Fruit fly (Drosophila melanogaster) whole organism, embryonic: ENCODE results near the gene Doc2.

ENCODE experiments used
- Abd-B ChIP-seq: fragments of 200-800 bp; sonication (Bioruptor generic); optimal IDR thresholded peaks from 2 replicates; lab custom pipeline; 2018; ENCODE audit warnings: missing biosample characterization, mild to moderate bottlenecking, missing genetic modification characterization, moderate library complexity
- Atf3 ChIP-seq: fragments of 200-800 bp; sonication (Bioruptor generic); optimal IDR thresholded peaks from 3 replicates; lab custom pipeline; 2016; ENCODE audit warnings: missing biosample characterization, missing genetic modification characterization
- CG10321 ChIP-seq: fragments of 200-800 bp; sonication (Bioruptor generic); IDR thresholded peaks from 2 replicates; pipeline ENCODE4 v1.3.6; 2022; ENCODE audit warnings: missing biosample characterization, missing genetic modification characterization
- CG14667 ChIP-seq: fragments of 200-800 bp; sonication (Bioruptor generic); IDR thresholded peaks from 2 replicates; pipeline ENCODE4 v1.3.6; 2022; ENCODE audit warnings: missing biosample characterization, missing genetic modification characterization
- CG14965 ChIP-seq: fragments of 200-800 bp; sonication (Bioruptor generic); optimal IDR thresholded peaks from 2 replicates; lab custom pipeline; 2016; ENCODE audit warnings: missing biosample characterization, missing genetic modification characterization, borderline replicate concordance
- CG17361 ChIP-seq: fragments of 200-800 bp; sonication (Bioruptor generic); IDR thresholded peaks from 3 replicates; pipeline ENCODE4 v1.3.6; 2022; ENCODE audit warnings: missing biosample characterization, missing genetic modification characterization
- CG1832 ChIP-seq: fragments of 200-800 bp; sonication (Bioruptor generic); optimal IDR thresholded peaks from 2 replicates; lab custom pipeline; 2017; ENCODE audit warnings: missing biosample characterization, mild to moderate bottlenecking, missing genetic modification characterization, inconsistent platforms
- CG2116 ChIP-seq: fragments of 200-800 bp; sonication (Bioruptor generic); optimal IDR thresholded peaks from 3 replicates; lab custom pipeline; 2018; ENCODE audit warnings: missing biosample characterization, mild to moderate bottlenecking, missing genetic modification characterization
- CG2202 ChIP-seq: fragments of 200-800 bp; sonication (Bioruptor generic); optimal IDR thresholded peaks from 2 replicates; lab custom pipeline; 2018; ENCODE audit warnings: missing biosample characterization, mild to moderate bottlenecking, missing genetic modification characterization
- CG4404 ChIP-seq: fragments of 200-800 bp; sonication (Bioruptor generic); IDR thresholded peaks from 2 replicates; pipeline ENCODE4 v1.3.6; 2022; ENCODE audit warnings: missing biosample characterization, missing genetic modification characterization
- CG4854 ChIP-seq: fragments of 200-800 bp; sonication (Bioruptor generic); optimal IDR thresholded peaks from 2 replicates; lab custom pipeline; 2016; ENCODE audit warnings: missing biosample characterization, missing genetic modification characterization, inconsistent platforms
- CG7357 ChIP-seq: fragments of 200-800 bp; sonication (Bioruptor generic); IDR thresholded peaks from 3 replicates; pipeline ENCODE4 v1.3.6; 2022; ENCODE audit warnings: missing biosample characterization, missing genetic modification characterization
- CG7556 ChIP-seq: fragments of 200-800 bp; sonication (Bioruptor generic); optimal IDR thresholded peaks from 2 replicates; lab custom pipeline; 2017; ENCODE audit warnings: missing biosample characterization, mild to moderate bottlenecking, missing genetic modification characterization
- CG7786 ChIP-seq: fragments of 200-800 bp; sonication (Bioruptor generic); optimal IDR thresholded peaks from 2 replicates; lab custom pipeline; 2016; ENCODE audit warnings: missing biosample characterization, missing genetic modification characterization
- CG8765 ChIP-seq: fragments of 200-800 bp; sonication (Bioruptor generic); IDR thresholded peaks from 2 replicates; pipeline ENCODE4 v1.3.6; 2022; ENCODE audit warnings: missing biosample characterization, missing genetic modification characterization
- CG9817 ChIP-seq: fragments of 200-800 bp; sonication (Bioruptor generic); optimal IDR thresholded peaks from 2 replicates; lab custom pipeline; 2018; ENCODE audit warnings: missing biosample characterization, mild to moderate bottlenecking, missing genetic modification characterization, moderate library complexity
- Dad ChIP-seq: fragments of 200-800 bp; sonication (Bioruptor generic); optimal IDR thresholded peaks from 3 replicates; lab custom pipeline; 2016; ENCODE audit warnings: missing biosample characterization, missing genetic modification characterization
- Deaf1 ChIP-seq: fragments of 200-800 bp; optimal IDR thresholded peaks from 3 replicates; lab custom pipeline; 2019; ENCODE audit warnings: missing biosample characterization, mild to moderate bottlenecking, missing genetic modification characterization, moderate library complexity
- E2f2 ChIP-seq: fragments of 200-800 bp; sonication (Bioruptor generic); IDR thresholded peaks from 2 replicates; pipeline ENCODE4 v1.3.6; 2022; ENCODE audit warnings: missing biosample characterization, missing genetic modification characterization
- Hand ChIP-seq: fragments of 200-800 bp; sonication (Bioruptor generic); optimal IDR thresholded peaks from 2 replicates; lab custom pipeline; 2017; ENCODE audit warnings: mild to moderate bottlenecking, missing biosample characterization, missing genetic modification reagents, missing genetic modification characterization
- Jarid2 ChIP-seq: fragments of 200-800 bp; sonication (Bioruptor generic); optimal IDR thresholded peaks from 3 replicates; lab custom pipeline; 2017; ENCODE audit warnings: mild to moderate bottlenecking, missing biosample characterization, missing genetic modification reagents, missing genetic modification characterization
- MBD-R2 ChIP-seq: fragments of 200-800 bp; sonication (Bioruptor generic); IDR thresholded peaks from 2 replicates; pipeline ENCODE4 v1.3.6; 2022; ENCODE audit warnings: missing biosample characterization, missing genetic modification characterization
- Med ChIP-seq: fragments of 200-800 bp; sonication (Bioruptor generic); peaks from one replicate; lab custom pipeline; 2016; ENCODE audit warnings: missing biosample characterization, missing genetic modification characterization, mild to moderate bottlenecking, inconsistent platforms, moderate library complexity
- Meics ChIP-seq: fragments of 200-800 bp; sonication (Bioruptor generic); optimal IDR thresholded peaks from 2 replicates; lab custom pipeline; 2017; ENCODE audit warnings: missing biosample characterization, mild to moderate bottlenecking, missing genetic modification characterization
- NfI ChIP-seq: fragments of 200-800 bp; sonication (Bioruptor generic); optimal IDR thresholded peaks from 3 replicates; lab custom pipeline; 2018; ENCODE audit warnings: missing biosample characterization, mild to moderate bottlenecking, missing genetic modification characterization, moderate library complexity
- Oli ChIP-seq: fragments of 200-800 bp; sonication (Bioruptor generic); optimal IDR thresholded peaks from 2 replicates; lab custom pipeline; 2018; ENCODE audit warnings: missing biosample characterization, mild to moderate bottlenecking, missing genetic modification characterization, moderate library complexity
- Pdp1 ChIP-seq, 2 experiments: fragments of 200-800 bp; sonication (Bioruptor generic); optimal IDR thresholded peaks; 3 replicates each; lab custom pipeline; 2016; ENCODE audit warnings: missing biosample characterization in 2 of 2, missing genetic modification characterization in 2 of 2, mild to moderate bottlenecking in 1 of 2, moderate library complexity in 1 of 2
- Poxn ChIP-seq: fragments of 200-800 bp; sonication (Bioruptor generic); IDR thresholded peaks from 2 replicates; pipeline ENCODE4 v1.3.6; 2022; ENCODE audit warnings: missing biosample characterization, missing genetic modification characterization
- Ssrp ChIP-seq: fragments of 200-800 bp; sonication (Bioruptor generic); optimal IDR thresholded peaks from 2 replicates; lab custom pipeline; 2018; ENCODE audit warnings: missing biosample characterization, mild to moderate bottlenecking, missing genetic modification characterization, moderate library complexity
- Stat92E ChIP-seq, 3 experiments: fragments of >200 bp in 2 of 3; fragments of 200-800 bp in 1 of 3; sonication (Bioruptor generic) in 1 of 3; optimal IDR thresholded peaks; 2 replicates each; lab custom pipeline; 2017 to 2019; ENCODE audit warnings: missing biosample characterization in 3 of 3, missing genetic modification characterization in 3 of 3, mild to moderate bottlenecking in 1 of 3, moderate library complexity in 1 of 3
- Taf1 ChIP-seq: fragments of 200-800 bp; sonication (Bioruptor generic); IDR thresholded peaks from 2 replicates; pipeline ENCODE4 v1.3.6; 2022; ENCODE audit warnings: missing biosample characterization, missing genetic modification characterization
- Trl ChIP-seq, 3 experiments: fragments of >200 bp in 2 of 3; fragments of 200-800 bp in 1 of 3; sonication (Bioruptor generic) in 1 of 3; optimal IDR thresholded peaks; 2 replicates in 1 of 3; 3 replicates in 2 of 3; lab custom pipeline; 2016 to 2017; ENCODE audit warnings: missing biosample characterization in 1 of 3, missing genetic modification characterization in 1 of 3
- ab ChIP-seq: fragments of 200-800 bp; sonication (Bioruptor generic); optimal IDR thresholded peaks from 2 replicates; lab custom pipeline; 2016; ENCODE audit warnings: missing biosample characterization, missing genetic modification characterization
- amos ChIP-seq: fragments of 200-800 bp; sonication (Bioruptor generic); IDR thresholded peaks from 2 replicates; pipeline ENCODE4 v1.3.6; 2022; ENCODE audit warnings: missing biosample characterization, missing genetic modification characterization; ENCODE audit not compliant: partially characterized antibody
- bbx ChIP-seq: fragments of 200-800 bp; sonication (Bioruptor generic); IDR thresholded peaks from 2 replicates; pipeline ENCODE4 v1.3.6; 2022; ENCODE audit warnings: missing biosample characterization, missing genetic modification characterization; ENCODE audit not compliant: partially characterized antibody
- chm ChIP-seq: fragments of 200-800 bp; sonication (Bioruptor generic); IDR thresholded peaks from 2 replicates; pipeline ENCODE4 v1.3.6; 2022; ENCODE audit warnings: missing biosample characterization, missing genetic modification characterization
- eyg ChIP-seq: fragments of 200-800 bp; sonication (Bioruptor generic); optimal IDR thresholded peaks from 3 replicates; lab custom pipeline; 2016; ENCODE audit warnings: missing biosample characterization, missing genetic modification characterization
- her ChIP-seq: fragments of 200-800 bp; sonication (Bioruptor generic); optimal IDR thresholded peaks from 2 replicates; lab custom pipeline; 2016; ENCODE audit warnings: missing biosample characterization, missing genetic modification characterization
- kni ChIP-seq: fragments of 200-800 bp; sonication (Bioruptor generic); optimal IDR thresholded peaks from 3 replicates; lab custom pipeline; 2017; ENCODE audit warnings: mild to moderate bottlenecking, missing biosample characterization, missing genetic modification reagents, missing genetic modification characterization
- lbe ChIP-seq: fragments of 200-800 bp; sonication (Bioruptor generic); optimal IDR thresholded peaks from 2 replicates; lab custom pipeline; 2016; ENCODE audit warnings: missing biosample characterization, mild to moderate bottlenecking, missing genetic modification characterization
- lov ChIP-seq, 2 experiments: fragments of 200-800 bp in 1 of 2; fragments of >200 bp in 1 of 2; sonication (Bioruptor generic) in 1 of 2; IDR thresholded peaks in 1 of 2; optimal IDR thresholded peaks in 1 of 2; 2 replicates in 1 of 2; 3 replicates in 1 of 2; pipeline versions ENCODE4 v1.3.6 to Lab custom; 2017 to 2022; ENCODE audit warnings: missing biosample characterization in 1 of 2, missing genetic modification characterization in 1 of 2
- maf-S ChIP-seq: fragments of 200-800 bp; sonication (Bioruptor generic); optimal IDR thresholded peaks from 2 replicates; lab custom pipeline; 2016; ENCODE audit warnings: missing biosample characterization, missing genetic modification characterization
- nmo ChIP-seq: fragments of 200-800 bp; sonication (Bioruptor generic); optimal IDR thresholded peaks from 2 replicates; lab custom pipeline; 2018; ENCODE audit warnings: missing biosample characterization, mild to moderate bottlenecking, missing genetic modification characterization, moderate library complexity
- oc ChIP-seq: fragments of 200-800 bp; sonication (Bioruptor generic); optimal IDR thresholded peaks from 2 replicates; lab custom pipeline; 2018; ENCODE audit warnings: missing biosample characterization, mild to moderate bottlenecking, missing genetic modification characterization, moderate library complexity
- row ChIP-seq: fragments of 200-800 bp; sonication (Bioruptor generic); IDR thresholded peaks from 3 replicates; pipeline ENCODE4 v1.3.6; 2022; ENCODE audit warnings: missing biosample characterization, missing genetic modification characterization
- sd ChIP-seq: fragments of 200-800 bp; sonication (Bioruptor generic); optimal IDR thresholded peaks from 3 replicates; lab custom pipeline; 2018; ENCODE audit warnings: missing biosample characterization, mild to moderate bottlenecking, missing genetic modification characterization, moderate library complexity
- sqz ChIP-seq: fragments of 200-800 bp; sonication (Bioruptor generic); optimal IDR thresholded peaks from 3 replicates; lab custom pipeline; 2018; ENCODE audit warnings: missing biosample characterization, mild to moderate bottlenecking, missing genetic modification characterization
- unc-4 ChIP-seq: fragments of 200-800 bp; sonication (Bioruptor generic); IDR thresholded peaks from 2 replicates; pipeline ENCODE4 v1.3.6; 2022; ENCODE audit warnings: missing biosample characterization, missing genetic modification characterization; ENCODE audit not compliant: partially characterized antibody
- wek ChIP-seq: fragments of 200-800 bp; sonication (Bioruptor generic); optimal IDR thresholded peaks from 3 replicates; lab custom pipeline; 2018; ENCODE audit warnings: missing biosample characterization, mild to moderate bottlenecking, missing genetic modification characterization, moderate library complexity

Doc2 gene

dm6 chr3L:9019196-9019662 lies at the start of gene Doc2 (continued):
- TF ChIP-seq wek (GFP tag; lab: Kevin White, UChicago) (no peak), CG14667 (GFP tag; lab: Robert Waterston, UW) (no peak), her (GFP tag; lab: Kevin White, UChicago) (no peak), unc-4 (GFP tag; lab: Robert Waterston, UW) (no peak), Pdp1 (GFP tag; optimal IDR thresholded peaks at IDR 0.05; lab: Kevin White, UChicago) (no peak), sqz (GFP tag; lab: Kevin White, UChicago) (no peak), NfI (GFP tag; lab: Kevin White, UChicago) (no peak), Med (peak; percentile 42), sd (no peak), oc (no peak), Atf3 (GFP tag; lab: Kevin White, UChicago) (no peak), Abd-B (GFP tag; lab: Kevin White, UChicago) (no peak), CG7786 (GFP tag; lab: Kevin White, UChicago) (no peak), Oli (tag; lab: Kevin White, UChicago) (no peak), Taf1 (GFP tag; lab: Robert Waterston, UW) (no peak), CG14965 (GFP tag; lab: Kevin White, UChicago) (no peak), CG7556 (GFP tag; lab: Kevin White, UChicago) (no peak), Ssrp (tag; lab: Kevin White, UChicago) (no peak), lbe (GFP tag; lab: Kevin White, UChicago) (no peak), Meics (GFP tag; lab: Kevin White, UChicago) (no peak), Stat92E (GFP tag; optimal IDR thresholded peaks at IDR 0.05; lab: Kevin White, UChicago) (peak in 1 of 3 experiments; percentile 53), ab (GFP tag; lab: Kevin White, UChicago) (no peak), lov (optimal IDR thresholded peaks at IDR 0.05; lab: Kevin White, UChicago) (no peak), lov (GFP tag; IDR thresholded peaks at IDR 0.05; lab: Robert Waterston, UW) (0 out of 3 replicates have a peak, but pooled peaks have one; percentile 10), CG10321 (GFP tag; lab: Robert Waterston, UW) (peak; percentile 97), Deaf1 (tag; lab: Kevin White, UChicago) (peak; percentile 33), CG8765 (no peak), chm (GFP tag; lab: Robert Waterston, UW) (peak; percentile 49; the same call in 1 of the 2 replicates), Poxn (GFP tag; lab: Robert Waterston, UW) (no peak), Jarid2 (GFP tag; lab: Kevin White, UChicago) (no peak), CG2202 (tag; lab: Kevin White, UChicago) (no peak), bbx (peak; percentile 44), Trl (optimal IDR thresholded peaks at IDR 0.05; lab: Kevin White, UChicago) (peak; percentile 34 to 49), Trl (GFP tag; optimal IDR thresholded peaks at IDR 0.05; lab: Kevin White, UChicago) (no peak), CG4404 (no peak), eyg (GFP tag; lab: Kevin White, UChicago) (no peak), kni (GFP tag; lab: Kevin White, UChicago) (peak; percentile 68), CG7357 (GFP tag; lab: Robert Waterston, UW) (no peak), CG9817 (no peak), Hand (GFP tag; lab: Kevin White, UChicago) (no peak), CG1832 (GFP tag; lab: Kevin White, UChicago) (peak; percentile 94), CG17361 (no peak), CG4854 (GFP tag; lab: Kevin White, UChicago) (no peak), maf-S (GFP tag; lab: Kevin White, UChicago) (no peak), amos (GFP tag; lab: Robert Waterston, UW) (no peak; the same call in 1 of the 2 replicates), CG2116 (GFP tag; lab: Kevin White, UChicago) (no peak), row (no peak), E2f2 (no peak), Dad (GFP tag; lab: Kevin White, UChicago) (no peak), nmo (GFP tag; lab: Kevin White, UChicago) (no peak), MBD-R2 (GFP tag; lab: Robert Waterston, UW) (no peak)
